Fruit fly (Drosophila melanogaster) whole organism, prepupa: ENCODE results near the gene Gycbeta100B.

Experiments
- Blimp-1 ChIP-seq: fragments of 200-800 bp; sonication (Bioruptor generic); optimal IDR thresholded peaks from 3 replicates; lab custom pipeline; 2017; ENCODE audit warnings: missing biosample characterization, missing genetic modification characterization, mild to moderate bottlenecking, moderate library complexity, missing genetic modification reagents
- CG10669 ChIP-seq: fragments of 200-800 bp; sonication (Bioruptor generic); optimal IDR thresholded peaks from 3 replicates; lab custom pipeline; 2018; ENCODE audit warnings: missing biosample characterization, mild to moderate bottlenecking, missing genetic modification characterization, moderate library complexity
- CG11294 ChIP-seq: fragments of 200-800 bp; sonication (Bioruptor generic); IDR thresholded peaks from 2 replicates; pipeline ENCODE4 v1.3.6; 2022; ENCODE audit warnings: missing biosample characterization, missing genetic modification characterization
- CG11762 ChIP-seq: fragments of 200-800 bp; sonication (Bioruptor generic); optimal IDR thresholded peaks from 3 replicates; lab custom pipeline; 2016; ENCODE audit warnings: missing biosample characterization, missing genetic modification characterization; ENCODE audit not compliant: insufficient read depth
- CG11902 ChIP-seq: fragments of 200-800 bp; sonication (Bioruptor generic); optimal IDR thresholded peaks from 3 replicates; lab custom pipeline; 2016; ENCODE audit warnings: missing biosample characterization, missing genetic modification characterization
- CG15336 ChIP-seq: fragments of 200-800 bp; sonication (Bioruptor generic); IDR thresholded peaks from 2 replicates; pipeline ENCODE4 v1.3.6; 2022; ENCODE audit warnings: missing biosample characterization, missing genetic modification characterization
- CG16779 ChIP-seq: fragments of 200-800 bp; sonication (Bioruptor generic); optimal IDR thresholded peaks from 3 replicates; lab custom pipeline; 2017; ENCODE audit warnings: missing biosample characterization, mild to moderate bottlenecking, missing genetic modification characterization
- CG3032 ChIP-seq: fragments of 200-800 bp; optimal IDR thresholded peaks from 2 replicates; lab custom pipeline; 2019; ENCODE audit warnings: missing biosample characterization, mild to moderate bottlenecking, missing genetic modification characterization, moderate library complexity
- CG31627 ChIP-seq: fragments of 200-800 bp; sonication (Bioruptor generic); optimal IDR thresholded peaks from 3 replicates; lab custom pipeline; 2016; ENCODE audit warnings: missing biosample characterization, missing genetic modification characterization
- CG32006 ChIP-seq: fragments of 200-800 bp; sonication (Bioruptor generic); optimal IDR thresholded peaks from 3 replicates; lab custom pipeline; 2017; ENCODE audit warnings: missing biosample characterization, mild to moderate bottlenecking, missing genetic modification characterization
- CG34406 ChIP-seq: fragments of 200-800 bp; sonication (Bioruptor generic); optimal IDR thresholded peaks from 3 replicates; lab custom pipeline; 2016; ENCODE audit warnings: missing biosample characterization, missing genetic modification characterization
- CG3919 ChIP-seq: fragments of 200-800 bp; sonication (Bioruptor generic); optimal IDR thresholded peaks from 3 replicates; lab custom pipeline; 2016; ENCODE audit warnings: missing biosample characterization, missing genetic modification characterization
- CG4318 ChIP-seq: fragments of 200-800 bp; sonication (Bioruptor generic); optimal IDR thresholded peaks from 3 replicates; lab custom pipeline; 2017; ENCODE audit warnings: missing biosample characterization, mild to moderate bottlenecking, missing genetic modification characterization
- CG6163 ChIP-seq: fragments of 200-800 bp; sonication (Bioruptor generic); IDR thresholded peaks from 3 replicates; pipeline ENCODE4 v1.3.6; 2022; ENCODE audit warnings: missing biosample characterization, missing genetic modification characterization
- CG6276 ChIP-seq: fragments of 200-800 bp; sonication (Bioruptor generic); optimal IDR thresholded peaks from 2 replicates; lab custom pipeline; 2017; ENCODE audit warnings: missing biosample characterization, mild to moderate bottlenecking, missing genetic modification characterization
- CG6808 ChIP-seq: fragments of 200-800 bp; sonication (Bioruptor generic); optimal IDR thresholded peaks from 3 replicates; lab custom pipeline; 2017; ENCODE audit warnings: missing biosample characterization, missing genetic modification characterization, mild to moderate bottlenecking, moderate library complexity, missing genetic modification reagents
- CG6854 ChIP-seq: fragments of 200-800 bp; sonication (Bioruptor generic); optimal IDR thresholded peaks from 2 replicates; lab custom pipeline; 2017; ENCODE audit warnings: missing biosample characterization, mild to moderate bottlenecking, missing genetic modification characterization
- CG7368 ChIP-seq: fragments of 200-800 bp; sonication (Bioruptor generic); optimal IDR thresholded peaks from 3 replicates; lab custom pipeline; 2016; ENCODE audit warnings: missing biosample characterization, missing genetic modification characterization
- CG8119 ChIP-seq: fragments of 200-800 bp; sonication (Bioruptor generic); IDR thresholded peaks from 3 replicates; pipeline ENCODE4 v1.3.6; 2022; ENCODE audit warnings: missing biosample characterization, missing genetic modification characterization
- CG8319 ChIP-seq: fragments of 200-800 bp; sonication (Bioruptor generic); optimal IDR thresholded peaks from 3 replicates; lab custom pipeline; 2016; ENCODE audit warnings: missing biosample characterization, missing genetic modification characterization
- CG8632 ChIP-seq: fragments of 200-800 bp; sonication (Bioruptor generic); optimal IDR thresholded peaks from 3 replicates; lab custom pipeline; 2016; ENCODE audit warnings: missing biosample characterization, missing genetic modification characterization
- CG9139 ChIP-seq: fragments of 200-800 bp; sonication (Bioruptor generic); optimal IDR thresholded peaks from 3 replicates; lab custom pipeline; 2017; ENCODE audit warnings: missing biosample characterization, mild to moderate bottlenecking, missing genetic modification characterization
- Eip75B ChIP-seq: fragments of 200-800 bp; sonication (Bioruptor generic); optimal IDR thresholded peaks from 3 replicates; lab custom pipeline; 2016; ENCODE audit warnings: missing biosample characterization, missing genetic modification characterization
- Eip78C ChIP-seq: fragments of 200-800 bp; sonication (Bioruptor generic); peaks from one replicate; lab custom pipeline; 2016; ENCODE audit warnings: missing biosample characterization, missing genetic modification characterization
- Eip93F ChIP-seq: fragments of 200-800 bp; sonication (Bioruptor generic); optimal IDR thresholded peaks from 2 replicates; lab custom pipeline; 2016; ENCODE audit warnings: missing biosample characterization, mild to moderate bottlenecking, missing genetic modification characterization
- Ets21C ChIP-seq: fragments of 200-800 bp; sonication (Bioruptor generic); optimal IDR thresholded peaks from 3 replicates; lab custom pipeline; 2016; ENCODE audit warnings: missing biosample characterization, missing genetic modification characterization
- Ets96B ChIP-seq: fragments of 200-800 bp; optimal IDR thresholded peaks from 2 replicates; lab custom pipeline; 2019; ENCODE audit warnings: missing biosample characterization, mild to moderate bottlenecking, missing genetic modification characterization, moderate library complexity
- Gug ChIP-seq: fragments of 200-800 bp; sonication (Bioruptor generic); IDR thresholded peaks from 2 replicates; pipeline ENCODE4 v1.3.6; 2022; ENCODE audit warnings: missing biosample characterization, missing genetic modification characterization
- Hr38 ChIP-seq: sonication (Bioruptor generic); optimal IDR thresholded peaks from 2 replicates; lab custom pipeline; 2016; ENCODE audit warnings: missing biosample characterization, missing genetic modification characterization
- Hr39 ChIP-seq: fragments of 200-800 bp; sonication (Bioruptor generic); optimal IDR thresholded peaks from 2 replicates; lab custom pipeline; 2016; ENCODE audit warnings: missing biosample characterization, missing genetic modification characterization
- Hr4 ChIP-seq: fragments of 200-800 bp; sonication (Bioruptor generic); optimal IDR thresholded peaks from 3 replicates; lab custom pipeline; 2016; ENCODE audit warnings: missing biosample characterization, missing genetic modification characterization
- Lpt ChIP-seq: fragments of 200-800 bp; sonication (Bioruptor generic); optimal IDR thresholded peaks from 3 replicates; lab custom pipeline; 2016; ENCODE audit warnings: missing biosample characterization, missing genetic modification characterization
- Met ChIP-seq: fragments of 200-800 bp; sonication (Bioruptor generic); optimal IDR thresholded peaks from 3 replicates; lab custom pipeline; 2016; ENCODE audit warnings: missing biosample characterization, missing genetic modification characterization
- Smox ChIP-seq: fragments of 200-800 bp; sonication (Bioruptor generic); optimal IDR thresholded peaks from 3 replicates; lab custom pipeline; 2016; ENCODE audit warnings: missing biosample characterization, missing genetic modification characterization
- Sox102F ChIP-seq: fragments of 200-800 bp; sonication (Bioruptor generic); optimal IDR thresholded peaks from 2 replicates; lab custom pipeline; 2016; ENCODE audit warnings: missing biosample characterization, mild to moderate bottlenecking, missing genetic modification characterization
- Sox14 ChIP-seq: fragments of 200-800 bp; sonication (Bioruptor generic); optimal IDR thresholded peaks from 3 replicates; lab custom pipeline; 2016; ENCODE audit warnings: missing biosample characterization, missing genetic modification characterization
- Sox15 ChIP-seq: fragments of 200-800 bp; sonication (Bioruptor generic); optimal IDR thresholded peaks from 3 replicates; lab custom pipeline; 2016; ENCODE audit warnings: missing biosample characterization, missing genetic modification characterization
- achi ChIP-seq: fragments of 200-800 bp; sonication (Bioruptor generic); optimal IDR thresholded peaks from 3 replicates; lab custom pipeline; 2016; ENCODE audit warnings: missing biosample characterization, missing genetic modification characterization
- acj6 ChIP-seq: fragments of 200-800 bp; sonication (Bioruptor generic); optimal IDR thresholded peaks from 3 replicates; lab custom pipeline; 2016; ENCODE audit warnings: missing biosample characterization, missing genetic modification characterization
- dsx ChIP-seq: fragments of 200-800 bp; optimal IDR thresholded peaks from 3 replicates; lab custom pipeline; 2019; ENCODE audit warnings: missing biosample characterization, mild to moderate bottlenecking, missing genetic modification characterization, moderate library complexity; ENCODE audit not compliant: poor library complexity, severe bottlenecking
- eg ChIP-seq: fragments of 200-800 bp; sonication (Bioruptor generic); IDR thresholded peaks from 3 replicates; pipeline ENCODE4 v1.3.6; 2022; ENCODE audit warnings: missing biosample characterization, missing genetic modification characterization
- esn ChIP-seq: fragments of 200-800 bp; sonication (Bioruptor generic); optimal IDR thresholded peaks from 2 replicates; lab custom pipeline; 2016; ENCODE audit warnings: missing biosample characterization, mild to moderate bottlenecking, missing genetic modification characterization, moderate library complexity
- fd59A ChIP-seq: fragments of 200-800 bp; sonication (Bioruptor generic); optimal IDR thresholded peaks from 2 replicates; lab custom pipeline; 2017; ENCODE audit warnings: missing biosample characterization, mild to moderate bottlenecking, missing genetic modification characterization, missing genetic modification reagents
- fd85E ChIP-seq: fragments of 200-800 bp; sonication (Bioruptor generic); optimal IDR thresholded peaks from 3 replicates; lab custom pipeline; 2016; ENCODE audit warnings: missing biosample characterization, missing genetic modification characterization
- fkh ChIP-seq: fragments of 200-800 bp; sonication (Bioruptor generic); optimal IDR thresholded peaks from 3 replicates; lab custom pipeline; 2017; ENCODE audit warnings: missing biosample characterization, mild to moderate bottlenecking, missing genetic modification characterization, moderate library complexity
- lz ChIP-seq: fragments of 200-800 bp; sonication (Bioruptor generic); optimal IDR thresholded peaks from 3 replicates; lab custom pipeline; 2016; ENCODE audit warnings: missing biosample characterization, missing genetic modification characterization
- pdm3 ChIP-seq: fragments of 200-800 bp; sonication (Bioruptor generic); optimal IDR thresholded peaks from 3 replicates; lab custom pipeline; 2016; ENCODE audit warnings: missing biosample characterization, missing genetic modification characterization
- salr ChIP-seq, 2 experiments: fragments of 200-800 bp; sonication (Bioruptor generic); optimal IDR thresholded peaks; 3 replicates each; lab custom pipeline; 2016 to 2018; ENCODE audit warnings: missing biosample characterization in 2 of 2, missing genetic modification characterization in 2 of 2, mild to moderate bottlenecking in 1 of 2
- spab ChIP-seq: fragments of 200-800 bp; sonication (Bioruptor generic); optimal IDR thresholded peaks from 2 replicates; lab custom pipeline; 2017; ENCODE audit warnings: missing biosample characterization, mild to moderate bottlenecking, missing genetic modification characterization, missing genetic modification reagents
- ss ChIP-seq, 2 experiments: fragments of 200-800 bp; sonication (Bioruptor generic); optimal IDR thresholded peaks; 2 replicates in 1 of 2; 3 replicates in 1 of 2; lab custom pipeline; 2017 to 2018; ENCODE audit warnings: mild to moderate bottlenecking in 2 of 2, missing biosample characterization in 2 of 2, missing genetic modification characterization in 2 of 2, moderate library complexity in 1 of 2
- svp ChIP-seq: fragments of 200-800 bp; sonication (Bioruptor generic); peaks from one replicate; lab custom pipeline; 2016; ENCODE audit warnings: missing biosample characterization, missing genetic modification characterization
- vri ChIP-seq: fragments of 200-800 bp; sonication (Bioruptor generic); optimal IDR thresholded peaks from 3 replicates; lab custom pipeline; 2016; ENCODE audit warnings: missing biosample characterization, mild to moderate bottlenecking, missing genetic modification characterization

Gycbeta100B gene

dm6 chr3R:31134056-31134455 lies at the start of gene Gycbeta100B:
Gene Gycbeta100B (plus strand): TSS chr3R:31134392.
- TF ChIP-seq esn (GFP tag; lab: Kevin White, UChicago) (no peak), lz (GFP tag; lab: Kevin White, UChicago) (peak; percentile 10), acj6 (GFP tag; lab: Kevin White, UChicago) (peak; percentile 14), pdm3 (GFP tag; lab: Kevin White, UChicago) (peak; percentile 43), Lpt (GFP tag; lab: Kevin White, UChicago) (no peak), eg (GFP tag; lab: Robert Waterston, UW) (peak; percentile 34; the same call in 2 of the 3 replicates), CG11294 (GFP tag; lab: Robert Waterston, UW) (no peak), Smox (GFP tag; lab: Kevin White, UChicago) (no peak), fd59A (GFP tag; lab: Kevin White, UChicago) (no peak), fd85E (GFP tag; lab: Kevin White, UChicago) (no peak), CG6276 (GFP tag; lab: Kevin White, UChicago) (peak; percentile 10), spab (GFP tag; lab: Kevin White, UChicago) (no peak), CG9139 (GFP tag; lab: Kevin White, UChicago) (peak; percentile 15), CG6163 (GFP tag; lab: Robert Waterston, UW) (peak; percentile 63; the same call in 1 of the 3 replicates), CG11762 (GFP tag; lab: Kevin White, UChicago) (no peak), CG6854 (GFP tag; lab: Kevin White, UChicago) (no peak), CG16779 (tag; lab: Kevin White, UChicago) (no peak), salr (GFP tag; optimal IDR thresholded peaks at IDR 0.05; lab: Kevin White, UChicago) (no peak), CG11902 (GFP tag; lab: Kevin White, UChicago) (no peak), Sox15 (GFP tag; lab: Kevin White, UChicago) (no peak), CG8119 (GFP tag; lab: Robert Waterston, UW) (no peak), Ets96B (peak; percentile 29), achi (peak; percentile 42), Ets21C (GFP tag; lab: Kevin White, UChicago) (no peak), CG34406 (GFP tag; lab: Kevin White, UChicago) (peak; percentile 5), Sox102F (peak; percentile 13), CG3032 (tag; lab: Kevin White, UChicago) (peak; percentile 20), CG8632 (GFP tag; lab: Kevin White, UChicago) (no peak), vri (GFP tag; lab: Kevin White, UChicago) (no peak), CG15336 (GFP tag; lab: Robert Waterston, UW) (no peak), CG6808 (peak; percentile 25), Gug (GFP tag; lab: Robert Waterston, UW) (no peak), CG31627 (no peak), CG8319 (GFP tag; lab: Kevin White, UChicago) (peak; percentile 2), CG32006 (peak; percentile 28), svp (GFP tag; lab: Kevin White, UChicago) (no peak), dsx (GFP tag; lab: Kevin White, UChicago) (no peak), CG3919 (GFP tag; lab: Kevin White, UChicago) (peak; percentile 68), Eip93F (GFP tag; lab: Kevin White, UChicago) (no peak), Sox14 (GFP tag; lab: Kevin White, UChicago) (peak; percentile 11), Met (GFP tag; lab: Kevin White, UChicago) (peak; percentile 33), fkh (GFP tag; lab: Kevin White, UChicago) (peak; percentile 33), Hr4 (GFP tag; lab: Kevin White, UChicago) (peak; percentile 26), CG7368 (peak; percentile 35), Eip78C (peak; percentile 59), Hr39 (GFP tag; lab: Kevin White, UChicago) (no peak), CG4318 (no peak), CG10669 (GFP tag; lab: Kevin White, UChicago) (peak; percentile 20), Eip75B (GFP tag; lab: Kevin White, UChicago) (peak; percentile 7), Blimp-1 (no peak), Hr38 (GFP tag; lab: Kevin White, UChicago) (no peak), ss (GFP tag; optimal IDR thresholded peaks at IDR 0.05; lab: Kevin White, UChicago) (peak in 1 of 2 experiments; percentile 42)
